Worm (Caenorhabditis elegans) whole organism, midembryonic: ENCODE measurements around the gene tag-153.
"Not testable (repeated sequence)": the region's sequence is repeated elsewhere in the genome, so short reads cannot be mapped to it uniquely, and the experiment has no call there.

Source experiments
- cog-1 ChIP-seq: sonication (generic microtip); optimal IDR thresholded peaks from 2 replicates; lab custom pipeline; 2016; ENCODE audit warnings: missing genetic modification characterization, missing compliant biosample characterization
- flt-1 ChIP-seq: fragments of 200-800 bp; sonication (Bioruptor generic); IDR thresholded peaks from 2 replicates; pipeline ENCODE4 v1.3.6; 2022; ENCODE audit warnings: missing genetic modification characterization, missing compliant biosample characterization
- klf-2 ChIP-seq: fragments of 200-800 bp; sonication (Bioruptor generic); conservative IDR thresholded peaks from 2 replicates; pipeline ENCODE4 v1.3.6; 2022; ENCODE audit warnings: missing genetic modification reagents, missing genetic modification characterization, missing compliant biosample characterization
- ref-1 ChIP-seq: fragments of 200-800 bp; sonication (Bioruptor generic); conservative IDR thresholded peaks from 2 replicates; pipeline ENCODE4 v1.3.6; 2022; ENCODE audit warnings: missing genetic modification reagents, missing genetic modification characterization, missing compliant biosample characterization

- TF ChIP-seq ref-1; flt-1 (GFP tag; lab: Robert Waterston, UW); cog-1 (tag; lab: Kevin White, UChicago): not testable (repeated sequence)
- 0 out of 2 replicates have a peak, but pooled peaks have one; percentile 15 for TF ChIP-seq klf-2
These were observed 16.4 kb downstream of the tag-153 start for ce11 chrV:9339292-9339691.
